Fruit fly (Drosophila melanogaster) whole organism, prepupa: Measurements from ENCODE around the gene TH1.

Source experiments
- Blimp-1 ChIP-seq: fragments of 200-800 bp; sonication (Bioruptor generic); optimal IDR thresholded peaks from 3 replicates; lab custom pipeline; 2017; ENCODE audit warnings: missing biosample characterization, missing genetic modification characterization, mild to moderate bottlenecking, moderate library complexity, missing genetic modification reagents
- CG10631 ChIP-seq: fragments of 200-800 bp; sonication (Bioruptor generic); optimal IDR thresholded peaks from 2 replicates; lab custom pipeline; 2016; ENCODE audit warnings: missing biosample characterization, missing genetic modification characterization
- CG10669 ChIP-seq: fragments of 200-800 bp; sonication (Bioruptor generic); optimal IDR thresholded peaks from 3 replicates; lab custom pipeline; 2018; ENCODE audit warnings: missing biosample characterization, mild to moderate bottlenecking, missing genetic modification characterization, moderate library complexity
- CG11294 ChIP-seq: fragments of 200-800 bp; sonication (Bioruptor generic); IDR thresholded peaks from 2 replicates; pipeline ENCODE4 v1.3.6; 2022; ENCODE audit warnings: missing biosample characterization, missing genetic modification characterization
- CG11902 ChIP-seq: fragments of 200-800 bp; sonication (Bioruptor generic); optimal IDR thresholded peaks from 3 replicates; lab custom pipeline; 2016; ENCODE audit warnings: missing biosample characterization, missing genetic modification characterization
- CG15336 ChIP-seq: fragments of 200-800 bp; sonication (Bioruptor generic); IDR thresholded peaks from 2 replicates; pipeline ENCODE4 v1.3.6; 2022; ENCODE audit warnings: missing biosample characterization, missing genetic modification characterization
- CG1621 ChIP-seq: fragments of 200-800 bp; sonication (Bioruptor generic); optimal IDR thresholded peaks from 3 replicates; lab custom pipeline; 2018; ENCODE audit warnings: missing biosample characterization, mild to moderate bottlenecking, missing genetic modification characterization
- CG16779 ChIP-seq: fragments of 200-800 bp; sonication (Bioruptor generic); optimal IDR thresholded peaks from 3 replicates; lab custom pipeline; 2017; ENCODE audit warnings: missing biosample characterization, mild to moderate bottlenecking, missing genetic modification characterization
- CG3032 ChIP-seq: fragments of 200-800 bp; optimal IDR thresholded peaks from 2 replicates; lab custom pipeline; 2019; ENCODE audit warnings: missing biosample characterization, mild to moderate bottlenecking, missing genetic modification characterization, moderate library complexity
- CG31627 ChIP-seq: fragments of 200-800 bp; sonication (Bioruptor generic); optimal IDR thresholded peaks from 3 replicates; lab custom pipeline; 2016; ENCODE audit warnings: missing biosample characterization, missing genetic modification characterization
- CG32006 ChIP-seq: fragments of 200-800 bp; sonication (Bioruptor generic); optimal IDR thresholded peaks from 3 replicates; lab custom pipeline; 2017; ENCODE audit warnings: missing biosample characterization, mild to moderate bottlenecking, missing genetic modification characterization
- CG34406 ChIP-seq: fragments of 200-800 bp; sonication (Bioruptor generic); optimal IDR thresholded peaks from 3 replicates; lab custom pipeline; 2016; ENCODE audit warnings: missing biosample characterization, missing genetic modification characterization
- CG4318 ChIP-seq: fragments of 200-800 bp; sonication (Bioruptor generic); optimal IDR thresholded peaks from 3 replicates; lab custom pipeline; 2017; ENCODE audit warnings: missing biosample characterization, mild to moderate bottlenecking, missing genetic modification characterization
- CG6276 ChIP-seq: fragments of 200-800 bp; sonication (Bioruptor generic); optimal IDR thresholded peaks from 2 replicates; lab custom pipeline; 2017; ENCODE audit warnings: missing biosample characterization, mild to moderate bottlenecking, missing genetic modification characterization
- CG6792 ChIP-seq: fragments of 200-800 bp; sonication (Bioruptor generic); optimal IDR thresholded peaks from 3 replicates; lab custom pipeline; 2016; ENCODE audit warnings: missing biosample characterization, missing genetic modification characterization
- CG6808 ChIP-seq: fragments of 200-800 bp; sonication (Bioruptor generic); optimal IDR thresholded peaks from 3 replicates; lab custom pipeline; 2017; ENCODE audit warnings: missing biosample characterization, missing genetic modification characterization, mild to moderate bottlenecking, moderate library complexity, missing genetic modification reagents
- CG8119 ChIP-seq: fragments of 200-800 bp; sonication (Bioruptor generic); IDR thresholded peaks from 3 replicates; pipeline ENCODE4 v1.3.6; 2022; ENCODE audit warnings: missing biosample characterization, missing genetic modification characterization
- CG8319 ChIP-seq: fragments of 200-800 bp; sonication (Bioruptor generic); optimal IDR thresholded peaks from 3 replicates; lab custom pipeline; 2016; ENCODE audit warnings: missing biosample characterization, missing genetic modification characterization
- CG8632 ChIP-seq: fragments of 200-800 bp; sonication (Bioruptor generic); optimal IDR thresholded peaks from 3 replicates; lab custom pipeline; 2016; ENCODE audit warnings: missing biosample characterization, missing genetic modification characterization
- Eip78C ChIP-seq: fragments of 200-800 bp; sonication (Bioruptor generic); peaks from one replicate; lab custom pipeline; 2016; ENCODE audit warnings: missing biosample characterization, missing genetic modification characterization
- Eip93F ChIP-seq: fragments of 200-800 bp; sonication (Bioruptor generic); optimal IDR thresholded peaks from 2 replicates; lab custom pipeline; 2016; ENCODE audit warnings: missing biosample characterization, mild to moderate bottlenecking, missing genetic modification characterization
- Ets21C ChIP-seq: fragments of 200-800 bp; sonication (Bioruptor generic); optimal IDR thresholded peaks from 3 replicates; lab custom pipeline; 2016; ENCODE audit warnings: missing biosample characterization, missing genetic modification characterization
- Ets96B ChIP-seq: fragments of 200-800 bp; optimal IDR thresholded peaks from 2 replicates; lab custom pipeline; 2019; ENCODE audit warnings: missing biosample characterization, mild to moderate bottlenecking, missing genetic modification characterization, moderate library complexity
- Gug ChIP-seq: fragments of 200-800 bp; sonication (Bioruptor generic); IDR thresholded peaks from 2 replicates; pipeline ENCODE4 v1.3.6; 2022; ENCODE audit warnings: missing biosample characterization, missing genetic modification characterization
- Hr38 ChIP-seq: sonication (Bioruptor generic); optimal IDR thresholded peaks from 2 replicates; lab custom pipeline; 2016; ENCODE audit warnings: missing biosample characterization, missing genetic modification characterization
- Hr4 ChIP-seq: fragments of 200-800 bp; sonication (Bioruptor generic); optimal IDR thresholded peaks from 3 replicates; lab custom pipeline; 2016; ENCODE audit warnings: missing biosample characterization, missing genetic modification characterization
- Lpt ChIP-seq: fragments of 200-800 bp; sonication (Bioruptor generic); optimal IDR thresholded peaks from 3 replicates; lab custom pipeline; 2016; ENCODE audit warnings: missing biosample characterization, missing genetic modification characterization
- Met ChIP-seq: fragments of 200-800 bp; sonication (Bioruptor generic); optimal IDR thresholded peaks from 3 replicates; lab custom pipeline; 2016; ENCODE audit warnings: missing biosample characterization, missing genetic modification characterization
- OdsH ChIP-seq: fragments of 200-800 bp; sonication (Bioruptor generic); optimal IDR thresholded peaks from 3 replicates; lab custom pipeline; 2016; ENCODE audit warnings: missing biosample characterization, missing genetic modification characterization
- Sox14 ChIP-seq: fragments of 200-800 bp; sonication (Bioruptor generic); optimal IDR thresholded peaks from 3 replicates; lab custom pipeline; 2016; ENCODE audit warnings: missing biosample characterization, missing genetic modification characterization
- acj6 ChIP-seq: fragments of 200-800 bp; sonication (Bioruptor generic); optimal IDR thresholded peaks from 3 replicates; lab custom pipeline; 2016; ENCODE audit warnings: missing biosample characterization, missing genetic modification characterization
- cyc ChIP-seq: fragments of 200-800 bp; sonication (Bioruptor generic); optimal IDR thresholded peaks from 3 replicates; lab custom pipeline; 2016; ENCODE audit warnings: missing biosample characterization, missing genetic modification characterization
- dac ChIP-seq: fragments of 200-800 bp; sonication (Bioruptor generic); optimal IDR thresholded peaks from 2 replicates; lab custom pipeline; 2017; ENCODE audit warnings: missing biosample characterization, mild to moderate bottlenecking, missing genetic modification characterization
- dsx ChIP-seq: fragments of 200-800 bp; optimal IDR thresholded peaks from 3 replicates; lab custom pipeline; 2019; ENCODE audit warnings: missing biosample characterization, mild to moderate bottlenecking, missing genetic modification characterization, moderate library complexity; ENCODE audit not compliant: poor library complexity, severe bottlenecking
- esn ChIP-seq: fragments of 200-800 bp; sonication (Bioruptor generic); optimal IDR thresholded peaks from 2 replicates; lab custom pipeline; 2016; ENCODE audit warnings: missing biosample characterization, mild to moderate bottlenecking, missing genetic modification characterization, moderate library complexity
- fd59A ChIP-seq: fragments of 200-800 bp; sonication (Bioruptor generic); optimal IDR thresholded peaks from 2 replicates; lab custom pipeline; 2017; ENCODE audit warnings: missing biosample characterization, mild to moderate bottlenecking, missing genetic modification characterization, missing genetic modification reagents
- fd85E ChIP-seq: fragments of 200-800 bp; sonication (Bioruptor generic); optimal IDR thresholded peaks from 3 replicates; lab custom pipeline; 2016; ENCODE audit warnings: missing biosample characterization, missing genetic modification characterization
- fkh ChIP-seq: fragments of 200-800 bp; sonication (Bioruptor generic); optimal IDR thresholded peaks from 3 replicates; lab custom pipeline; 2017; ENCODE audit warnings: missing biosample characterization, mild to moderate bottlenecking, missing genetic modification characterization, moderate library complexity
- lz ChIP-seq: fragments of 200-800 bp; sonication (Bioruptor generic); optimal IDR thresholded peaks from 3 replicates; lab custom pipeline; 2016; ENCODE audit warnings: missing biosample characterization, missing genetic modification characterization
- net ChIP-seq: fragments of 200-800 bp; sonication (Bioruptor generic); optimal IDR thresholded peaks from 3 replicates; lab custom pipeline; 2016; ENCODE audit warnings: missing biosample characterization, missing genetic modification characterization
- ss ChIP-seq, 2 experiments: fragments of 200-800 bp; sonication (Bioruptor generic); optimal IDR thresholded peaks; 2 replicates in 1 of 2; 3 replicates in 1 of 2; lab custom pipeline; 2017 to 2018; ENCODE audit warnings: mild to moderate bottlenecking in 2 of 2, missing biosample characterization in 2 of 2, missing genetic modification characterization in 2 of 2, moderate library complexity in 1 of 2
- topi ChIP-seq: fragments of 200-800 bp; sonication (Bioruptor generic); optimal IDR thresholded peaks from 3 replicates; lab custom pipeline; 2016; ENCODE audit warnings: missing biosample characterization, missing genetic modification characterization
- vri ChIP-seq: fragments of 200-800 bp; sonication (Bioruptor generic); optimal IDR thresholded peaks from 3 replicates; lab custom pipeline; 2016; ENCODE audit warnings: missing biosample characterization, mild to moderate bottlenecking, missing genetic modification characterization

TH1 gene

DNA sequence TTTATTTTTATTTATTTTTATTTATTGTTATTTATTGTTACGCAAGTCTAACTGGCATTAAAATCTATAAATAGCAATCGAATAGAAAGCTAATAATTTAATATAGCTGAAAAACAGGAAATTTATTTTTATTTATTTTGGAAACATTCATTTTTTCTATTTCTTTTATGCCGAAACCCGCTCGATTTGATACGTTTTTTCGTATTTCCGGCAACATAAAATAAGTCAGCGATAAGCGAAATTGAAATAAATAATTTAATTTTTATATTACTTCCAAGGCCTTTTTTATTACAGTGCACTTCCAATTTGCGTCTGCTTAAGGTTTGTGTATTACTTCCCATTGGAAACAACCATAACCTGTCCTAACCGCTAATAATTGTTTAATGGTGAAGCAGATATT is 19.3 kb downstream of the TH1 start (continued):
- TF ChIP-seq lz (GFP tag; lab: Kevin White, UChicago): peak; percentile 0
- peak; percentile 23 for TF ChIP-seq Sox14 (GFP tag; lab: Kevin White, UChicago)
- TF ChIP-seq acj6: peak; percentile 39
- peak; percentile 27 for TF ChIP-seq CG3032
- TF ChIP-seq CG6808: no peak
- TF ChIP-seq Ets96B (tag; lab: Kevin White, UChicago): no peak
- no peak for TF ChIP-seq dsx (GFP tag; lab: Kevin White, UChicago)

DNA sequence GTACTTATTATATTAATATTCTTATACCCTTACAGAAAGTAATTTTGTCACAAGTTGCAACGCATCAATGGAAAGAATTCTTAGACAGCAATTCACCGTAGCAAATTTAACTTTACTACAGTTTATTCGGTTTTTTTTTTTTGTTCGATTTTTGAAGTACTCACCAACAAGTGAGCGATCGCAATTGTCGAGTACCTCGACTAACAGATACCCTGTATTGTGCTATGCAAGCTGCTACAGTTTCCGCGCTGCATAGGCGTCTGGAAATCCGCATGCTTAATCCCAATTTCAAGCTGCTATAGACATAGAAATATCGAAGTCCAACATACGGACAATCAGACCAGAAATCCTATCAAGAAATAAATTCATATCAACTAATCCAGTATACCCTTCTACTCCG is 22.7 kb downstream of the TH1 start:
- TF ChIP-seq CG8119: no peak
- no peak for TF ChIP-seq fkh
- TF ChIP-seq OdsH (GFP tag; lab: Kevin White, UChicago): no peak
- TF ChIP-seq CG8319 (GFP tag; lab: Kevin White, UChicago): no peak
- no peak for TF ChIP-seq CG31627 (GFP tag; lab: Kevin White, UChicago)
- no peak for TF ChIP-seq CG10669 (GFP tag; lab: Kevin White, UChicago)
- no peak for TF ChIP-seq cyc (GFP tag; lab: Kevin White, UChicago)
- TF ChIP-seq CG32006 (GFP tag; lab: Kevin White, UChicago): no peak
- no peak for TF ChIP-seq CG6276
- no peak for TF ChIP-seq Hr38
- TF ChIP-seq net (GFP tag; lab: Kevin White, UChicago): no peak
- TF ChIP-seq Gug (GFP tag; lab: Robert Waterston, UW): no peak
- no peak for TF ChIP-seq CG11294 (GFP tag; lab: Robert Waterston, UW)
- no peak for TF ChIP-seq Ets21C (GFP tag; lab: Kevin White, UChicago)
- no peak for TF ChIP-seq CG3032
- TF ChIP-seq CG16779 (tag; lab: Kevin White, UChicago): no peak
- no peak for TF ChIP-seq CG8632 (GFP tag; lab: Kevin White, UChicago)
- no peak for TF ChIP-seq ss (GFP tag; optimal IDR thresholded peaks at IDR 0.05; lab: Kevin White, UChicago)

DNA sequence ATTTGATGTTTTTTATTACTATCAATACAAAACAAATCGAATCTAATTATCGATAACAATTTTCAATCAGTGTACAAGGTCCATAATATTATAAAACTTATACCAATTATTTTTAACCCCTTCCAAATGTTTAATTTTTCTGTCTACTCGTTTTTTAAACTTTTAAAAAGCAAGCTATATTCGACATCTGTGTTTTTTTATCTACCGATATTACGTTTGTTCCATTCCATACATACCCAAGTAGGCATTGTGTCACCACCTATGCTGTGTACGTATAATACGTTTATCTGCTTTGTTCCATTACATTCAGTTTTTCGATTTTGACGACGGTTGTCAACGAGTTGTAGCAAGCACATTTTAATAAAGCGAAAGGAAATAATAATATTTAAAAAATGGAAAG is 29.9 kb downstream of the TH1 start, which contains the start of gene nonA:
nonA (plus strand) TSS at position 264 of the 400 bp plus-strand sequence.
- TF ChIP-seq Sox14 (GFP tag; lab: Kevin White, UChicago) (peak; percentile 55), acj6 (no peak), topi (peak; percentile 12), esn (GFP tag; lab: Kevin White, UChicago) (peak; percentile 9), Eip78C (GFP tag; lab: Kevin White, UChicago) (peak; percentile 27), Met (GFP tag; lab: Kevin White, UChicago) (peak; percentile 2), vri (GFP tag; lab: Kevin White, UChicago) (peak; percentile 23), CG15336 (GFP tag; lab: Robert Waterston, UW) (no peak)

DNA sequence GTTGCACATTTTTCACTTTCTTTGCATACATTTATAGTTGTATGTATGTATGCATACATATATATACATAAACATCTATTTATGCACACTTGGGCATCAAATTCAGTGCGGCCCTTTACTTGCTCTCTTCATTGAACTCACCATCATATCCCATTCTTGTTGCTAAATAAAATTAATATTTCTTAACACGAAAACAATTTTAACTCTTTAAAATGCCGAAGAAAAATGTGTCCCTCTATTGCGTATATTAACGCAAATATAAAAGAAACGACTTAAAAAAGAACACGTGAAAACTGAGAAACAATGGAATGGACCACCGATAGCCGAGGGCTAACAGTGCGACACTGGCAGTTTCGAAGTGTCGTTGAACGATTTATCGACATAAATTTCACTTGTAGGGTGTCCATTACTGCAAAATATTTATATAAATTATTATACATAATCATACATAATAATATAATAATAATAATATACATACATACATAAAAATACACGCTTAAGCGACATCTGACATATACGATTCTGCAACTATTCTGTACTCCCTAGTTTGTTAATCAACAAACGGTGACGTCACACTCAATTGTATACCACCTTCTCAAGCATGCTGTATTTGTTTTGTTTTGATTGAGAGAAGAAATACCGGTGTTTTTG is 32.4 kb downstream of the TH1 start, which contains the start of the genes U2af50 and PIG-Q:
U2af50 (minus strand) TSS at position 370 of the 651 bp plus-strand sequence.
PIG-Q (plus strand) TSS at position 474 of the 651 bp plus-strand sequence.
- TF ChIP-seq Blimp-1 (GFP tag; lab: Kevin White, UChicago): peak; percentile 65
- peak; percentile 79 for TF ChIP-seq Hr4 (GFP tag; lab: Kevin White, UChicago)
- TF ChIP-seq CG31627 (GFP tag; lab: Kevin White, UChicago): peak; percentile 75
- peak; percentile 94 for TF ChIP-seq CG34406 (GFP tag; lab: Kevin White, UChicago)
- TF ChIP-seq CG4318 (GFP tag; lab: Kevin White, UChicago): peak; percentile 85
- peak; percentile 62 for TF ChIP-seq vri (GFP tag; lab: Kevin White, UChicago)
- TF ChIP-seq lz (GFP tag; lab: Kevin White, UChicago): peak; percentile 80
- no peak; the same call in none of the 3 replicates for TF ChIP-seq CG8119
- peak; percentile 89 for TF ChIP-seq Gug (GFP tag; lab: Robert Waterston, UW)
- no peak for TF ChIP-seq net (GFP tag; lab: Kevin White, UChicago)
- no peak for TF ChIP-seq CG6276
- TF ChIP-seq CG11902 (GFP tag; lab: Kevin White, UChicago): peak; percentile 79
- TF ChIP-seq esn (GFP tag; lab: Kevin White, UChicago): peak; percentile 83
- peak; percentile 90 for TF ChIP-seq acj6
- TF ChIP-seq CG16779 (tag; lab: Kevin White, UChicago): no peak
- peak; percentile 38 for TF ChIP-seq Eip93F (GFP tag; lab: Kevin White, UChicago)
- peak; percentile 90 for TF ChIP-seq fkh
- TF ChIP-seq CG10631 (GFP tag; lab: Kevin White, UChicago): peak; percentile 94
- TF ChIP-seq Lpt: peak; percentile 84
- TF ChIP-seq fd85E (GFP tag; lab: Kevin White, UChicago): no peak
- peak; percentile 82 for TF ChIP-seq CG1621
- TF ChIP-seq OdsH (GFP tag; lab: Kevin White, UChicago): peak; percentile 90
- TF ChIP-seq CG11294 (GFP tag; lab: Robert Waterston, UW): no peak; the same call in 1 of the 2 replicates
- TF ChIP-seq CG15336 (GFP tag; lab: Robert Waterston, UW): peak; percentile 90
- TF ChIP-seq CG8632 (GFP tag; lab: Kevin White, UChicago): peak; percentile 90
- TF ChIP-seq CG6792: peak; percentile 84
- peak; percentile 82 for TF ChIP-seq dac
- no peak for TF ChIP-seq fd59A (GFP tag; lab: Kevin White, UChicago)
